Fruit fly (Drosophila melanogaster) whole organism, embryonic: ENCODE data around the gene ct.

Experiments
- C15 ChIP-seq: fragments of 200-800 bp; sonication (Bioruptor generic); IDR thresholded peaks from 3 replicates; pipeline ENCODE4 v1.3.6; 2022; ENCODE audit warnings: missing biosample characterization, missing genetic modification characterization
- CG10321 ChIP-seq: fragments of 200-800 bp; sonication (Bioruptor generic); IDR thresholded peaks from 2 replicates; pipeline ENCODE4 v1.3.6; 2022; ENCODE audit warnings: missing biosample characterization, missing genetic modification characterization
- CG11247 ChIP-seq: fragments of 200-800 bp; sonication (Bioruptor generic); IDR thresholded peaks from 2 replicates; pipeline ENCODE4 v1.3.6; 2022; ENCODE audit warnings: missing biosample characterization, missing genetic modification characterization
- CG12299 ChIP-seq: fragments of 200-800 bp; sonication (Bioruptor generic); optimal IDR thresholded peaks from 2 replicates; lab custom pipeline; 2018; ENCODE audit warnings: missing biosample characterization, mild to moderate bottlenecking, missing genetic modification characterization
- CG13775 ChIP-seq: fragments of 200-800 bp; sonication (Bioruptor generic); optimal IDR thresholded peaks from 3 replicates; lab custom pipeline; 2017; ENCODE audit warnings: missing biosample characterization, mild to moderate bottlenecking, missing genetic modification characterization
- CG14441 ChIP-seq: fragments of 200-800 bp; sonication (Bioruptor generic); IDR thresholded peaks from 2 replicates; pipeline ENCODE4 v1.3.6; 2022; ENCODE audit warnings: missing biosample characterization, missing genetic modification characterization
- CG14860 ChIP-seq: fragments of 200-800 bp; sonication (Bioruptor generic); IDR thresholded peaks from 3 replicates; pipeline ENCODE4 v1.3.6; 2022; ENCODE audit warnings: missing biosample characterization, missing genetic modification characterization; ENCODE audit not compliant: partially characterized antibody
- CG15073 ChIP-seq: fragments of 200-800 bp; sonication (Bioruptor generic); optimal IDR thresholded peaks from 2 replicates; lab custom pipeline; 2016; ENCODE audit warnings: missing biosample characterization, missing genetic modification characterization
- CG15514 ChIP-seq: fragments of 200-800 bp; sonication (Bioruptor generic); optimal IDR thresholded peaks from 3 replicates; lab custom pipeline; 2017; ENCODE audit warnings: missing biosample characterization, missing genetic modification characterization, mild to moderate bottlenecking, moderate library complexity, missing genetic modification reagents
- CG16779 ChIP-seq: fragments of 200-800 bp; sonication (Bioruptor generic); IDR thresholded peaks from 2 replicates; pipeline ENCODE4 v1.3.6; 2022; ENCODE audit warnings: missing biosample characterization, missing genetic modification characterization
- CG16813 ChIP-seq: fragments of 200-800 bp; sonication (Bioruptor generic); IDR thresholded peaks from 3 replicates; pipeline ENCODE4 v1.3.6; 2022; ENCODE audit warnings: missing biosample characterization, missing genetic modification characterization; ENCODE audit not compliant: partially characterized antibody
- CG18619 ChIP-seq: fragments of 200-800 bp; sonication (Bioruptor generic); optimal IDR thresholded peaks from 3 replicates; lab custom pipeline; 2017; ENCODE audit warnings: missing biosample characterization, mild to moderate bottlenecking, missing genetic modification characterization
- CG2199 ChIP-seq: fragments of 200-800 bp; sonication (Bioruptor generic); IDR thresholded peaks from 3 replicates; pipeline ENCODE4 v1.3.6; 2022; ENCODE audit warnings: missing biosample characterization, missing genetic modification characterization
- CG2875 ChIP-seq: fragments of 200-800 bp; sonication (Bioruptor generic); optimal IDR thresholded peaks from 2 replicates; lab custom pipeline; 2017; ENCODE audit warnings: missing biosample characterization, mild to moderate bottlenecking, missing genetic modification characterization, missing genetic modification reagents
- CG3847 ChIP-seq: fragments of 200-800 bp; sonication (Bioruptor generic); IDR thresholded peaks from 2 replicates; pipeline ENCODE4 v1.3.6; 2022; ENCODE audit warnings: missing biosample characterization, missing genetic modification characterization
- CG7839 ChIP-seq: fragments of 200-800 bp; sonication (Bioruptor generic); optimal IDR thresholded peaks from 3 replicates; lab custom pipeline; 2018; ENCODE audit warnings: missing biosample characterization, mild to moderate bottlenecking, missing genetic modification characterization, moderate library complexity
- CG8359 ChIP-seq: fragments of 200-800 bp; sonication (Bioruptor generic); optimal IDR thresholded peaks from 2 replicates; lab custom pipeline; 2017; ENCODE audit warnings: missing biosample characterization, mild to moderate bottlenecking, missing genetic modification characterization, borderline replicate concordance
- CG9876 ChIP-seq: fragments of 200-800 bp; sonication (Bioruptor generic); optimal IDR thresholded peaks from 2 replicates; lab custom pipeline; 2016; ENCODE audit warnings: missing biosample characterization, missing genetic modification characterization
- Dfd ChIP-seq, 2 experiments: fragments of >200 bp; optimal IDR thresholded peaks; 2 replicates each; lab custom pipeline; 2017; ENCODE audit warnings: missing biosample characterization in 2 of 2, missing genetic modification characterization in 2 of 2
- Ets97D ChIP-seq: fragments of 200-800 bp; sonication (Bioruptor generic); optimal IDR thresholded peaks from 3 replicates; lab custom pipeline; 2016; ENCODE audit warnings: missing biosample characterization, missing genetic modification characterization
- Fer2 ChIP-seq: fragments of 200-800 bp; sonication (Bioruptor generic); optimal IDR thresholded peaks from 2 replicates; lab custom pipeline; 2018; ENCODE audit warnings: missing biosample characterization, mild to moderate bottlenecking, missing genetic modification characterization, moderate library complexity
- GATAe ChIP-seq: fragments of 200-800 bp; sonication (Bioruptor generic); conservative IDR thresholded peaks from 2 replicates; pipeline ENCODE4 v1.3.6; 2022; ENCODE audit warnings: missing biosample characterization, missing genetic modification characterization
- H2.0 ChIP-seq: fragments of 200-800 bp; sonication (Bioruptor generic); IDR thresholded peaks from 2 replicates; pipeline ENCODE4 v1.3.6; 2022; ENCODE audit warnings: missing biosample characterization, missing genetic modification characterization
- HmgZ ChIP-seq: fragments of 200-800 bp; sonication (Bioruptor generic); optimal IDR thresholded peaks from 2 replicates; lab custom pipeline; 2018; ENCODE audit warnings: missing biosample characterization, mild to moderate bottlenecking, missing genetic modification characterization
- Lhr ChIP-seq: fragments of 200-800 bp; sonication (Bioruptor generic); optimal IDR thresholded peaks from 3 replicates; lab custom pipeline; 2017; ENCODE audit warnings: mild to moderate bottlenecking, missing biosample characterization, missing genetic modification reagents, missing genetic modification characterization
- Myb ChIP-seq: fragments of 200-800 bp; sonication (Bioruptor generic); optimal IDR thresholded peaks from 2 replicates; lab custom pipeline; 2016; ENCODE audit warnings: missing biosample characterization, missing genetic modification characterization
- Neu2 ChIP-seq: fragments of 200-800 bp; sonication (Bioruptor generic); optimal IDR thresholded peaks from 3 replicates; lab custom pipeline; 2016; ENCODE audit warnings: missing biosample characterization, missing genetic modification characterization, borderline replicate concordance
- Oli ChIP-seq: fragments of 200-800 bp; sonication (Bioruptor generic); optimal IDR thresholded peaks from 2 replicates; lab custom pipeline; 2018; ENCODE audit warnings: missing biosample characterization, mild to moderate bottlenecking, missing genetic modification characterization, moderate library complexity
- Ravus ChIP-seq: fragments of 200-800 bp; sonication (Bioruptor generic); IDR thresholded peaks from 2 replicates; pipeline ENCODE4 v1.3.6; 2022; ENCODE audit warnings: missing biosample characterization, missing genetic modification characterization
- TFAM ChIP-seq: fragments of 200-800 bp; sonication (Bioruptor generic); optimal IDR thresholded peaks from 2 replicates; lab custom pipeline; 2017; ENCODE audit warnings: missing biosample characterization, missing genetic modification characterization, inconsistent platforms
- Tbp ChIP-seq: fragments of >200 bp; optimal IDR thresholded peaks from 2 replicates; lab custom pipeline; 2018; ENCODE audit warnings: missing biosample characterization, missing genetic modification characterization
- Vsx1 ChIP-seq: fragments of 200-800 bp; sonication (Bioruptor generic); optimal IDR thresholded peaks from 2 replicates; lab custom pipeline; 2017; ENCODE audit warnings: missing biosample characterization, mild to moderate bottlenecking, missing genetic modification characterization, missing genetic modification reagents
- amos ChIP-seq: fragments of 200-800 bp; sonication (Bioruptor generic); IDR thresholded peaks from 2 replicates; pipeline ENCODE4 v1.3.6; 2022; ENCODE audit warnings: missing biosample characterization, missing genetic modification characterization; ENCODE audit not compliant: partially characterized antibody
- ash1 ChIP-seq: fragments of 200-800 bp; sonication (Bioruptor generic); optimal IDR thresholded peaks from 2 replicates; lab custom pipeline; 2018; ENCODE audit warnings: missing biosample characterization, mild to moderate bottlenecking, missing genetic modification characterization
- bsh ChIP-seq, 2 experiments: fragments of 200-800 bp; sonication (Bioruptor generic); optimal IDR thresholded peaks; 2 replicates each; lab custom pipeline; 2017 to 2018; ENCODE audit warnings: mild to moderate bottlenecking in 2 of 2, missing biosample characterization in 2 of 2, missing genetic modification characterization in 2 of 2, moderate library complexity in 1 of 2
- chn ChIP-seq: fragments of 200-800 bp; sonication (Bioruptor generic); optimal IDR thresholded peaks from 2 replicates; lab custom pipeline; 2016; ENCODE audit warnings: missing biosample characterization, missing genetic modification characterization
- ci ChIP-seq: fragments of 200-800 bp; sonication (Bioruptor generic); IDR thresholded peaks from 3 replicates; pipeline ENCODE4 v1.3.6; 2022; ENCODE audit warnings: missing biosample characterization, missing genetic modification characterization
- crp ChIP-seq, 2 experiments: fragments of 200-800 bp; sonication (Bioruptor generic); optimal IDR thresholded peaks; 2 replicates in 1 of 2; 3 replicates in 1 of 2; lab custom pipeline; 2017; ENCODE audit warnings: missing biosample characterization in 2 of 2, missing genetic modification characterization in 2 of 2, mild to moderate bottlenecking in 1 of 2, moderate library complexity in 1 of 2
- hkb ChIP-seq, 2 experiments: fragments of 200-800 bp in 1 of 2; fragments of >200 bp in 1 of 2; sonication (Bioruptor generic) in 1 of 2; IDR thresholded peaks in 1 of 2; optimal IDR thresholded peaks in 1 of 2; 2 replicates each; pipeline versions ENCODE4 v1.3.6 to Lab custom; 2017 to 2022; ENCODE audit warnings: missing biosample characterization in 1 of 2, missing genetic modification characterization in 1 of 2
- ind ChIP-seq: fragments of 200-800 bp; sonication (Bioruptor generic); optimal IDR thresholded peaks from 3 replicates; lab custom pipeline; 2016; ENCODE audit warnings: missing biosample characterization, missing genetic modification characterization
- jigr1 ChIP-seq: fragments of 200-800 bp; sonication (Bioruptor generic); IDR thresholded peaks from 3 replicates; pipeline ENCODE4 v1.3.6; 2022; ENCODE audit warnings: missing biosample characterization, missing genetic modification characterization
- onecut ChIP-seq: fragments of 200-800 bp; sonication (Bioruptor generic); IDR thresholded peaks from 2 replicates; pipeline ENCODE4 v1.3.6; 2022; ENCODE audit warnings: missing biosample characterization, missing genetic modification characterization
- otp ChIP-seq: fragments of 200-800 bp; sonication (Bioruptor generic); IDR thresholded peaks from 3 replicates; pipeline ENCODE4, ENCODE4 v1.3.6; 2022; ENCODE audit warnings: missing biosample characterization, missing genetic modification characterization
- pfk ChIP-seq: fragments of 200-800 bp; sonication (Bioruptor generic); optimal IDR thresholded peaks from 2 replicates; lab custom pipeline; 2018; ENCODE audit warnings: missing biosample characterization, mild to moderate bottlenecking, missing genetic modification characterization, moderate library complexity
- row ChIP-seq: fragments of 200-800 bp; sonication (Bioruptor generic); IDR thresholded peaks from 3 replicates; pipeline ENCODE4 v1.3.6; 2022; ENCODE audit warnings: missing biosample characterization, missing genetic modification characterization
- sd ChIP-seq: fragments of 200-800 bp; sonication (Bioruptor generic); optimal IDR thresholded peaks from 3 replicates; lab custom pipeline; 2018; ENCODE audit warnings: missing biosample characterization, mild to moderate bottlenecking, missing genetic modification characterization, moderate library complexity
- stwl ChIP-seq: fragments of 200-800 bp; sonication (Bioruptor generic); optimal IDR thresholded peaks from 3 replicates; lab custom pipeline; 2018; ENCODE audit warnings: missing biosample characterization, mild to moderate bottlenecking, missing genetic modification characterization, moderate library complexity
- tgo ChIP-seq: fragments of 200-800 bp; sonication (Bioruptor generic); IDR thresholded peaks from 3 replicates; pipeline ENCODE4 v1.3.6; 2022; ENCODE audit warnings: missing biosample characterization, missing genetic modification characterization
- yki ChIP-seq: fragments of >200 bp; optimal IDR thresholded peaks from 3 replicates; lab custom pipeline; 2018
- zen ChIP-seq: fragments of 200-800 bp; sonication (Bioruptor generic); optimal IDR thresholded peaks from 3 replicates; lab custom pipeline; 2018; ENCODE audit warnings: missing biosample characterization, mild to moderate bottlenecking, missing genetic modification characterization, moderate library complexity

ct gene

DNA sequence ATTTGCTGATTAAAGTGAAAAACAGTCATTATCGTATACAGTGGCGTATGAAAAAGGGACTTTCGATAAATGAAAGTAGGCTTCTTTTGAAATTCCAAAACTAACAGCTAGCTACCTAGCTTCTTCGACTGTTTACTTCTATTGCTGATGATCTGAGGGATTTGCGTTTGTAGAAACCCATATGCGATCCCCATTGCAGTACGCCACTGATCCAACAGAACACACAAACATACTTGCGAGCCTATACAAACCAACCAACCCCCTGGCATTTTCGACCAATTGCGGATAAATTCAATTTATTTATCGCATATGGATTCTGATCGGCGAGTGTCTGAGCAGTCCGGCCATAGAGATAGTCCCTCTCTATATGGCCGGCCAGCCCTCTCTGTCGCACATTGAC is 43.4 kb downstream of the ct start (continued):
- TF ChIP-seq Tbp (GFP tag; lab: Kevin White, UChicago) = no peak
- peak; percentile 70 for TF ChIP-seq ind (GFP tag; lab: Kevin White, UChicago)
- peak in 1 of 2 experiments; percentile 61 for TF ChIP-seq bsh (GFP tag; optimal IDR thresholded peaks at IDR 0.05; lab: Kevin White, UChicago)
- no peak for TF ChIP-seq Ets97D (GFP tag; lab: Kevin White, UChicago)
- TF ChIP-seq Neu2 (GFP tag; lab: Kevin White, UChicago) = no peak
- TF ChIP-seq CG16813 (GFP tag; lab: Robert Waterston, UW) = no peak
- peak; percentile 74 for TF ChIP-seq Oli (tag; lab: Kevin White, UChicago)
- TF ChIP-seq CG2199 (GFP tag; lab: Robert Waterston, UW) = 0 out of 3 replicates have a peak, but pooled peaks have one; percentile 66
- no peak for TF ChIP-seq stwl
- TF ChIP-seq yki (lab: Kevin White, UChicago) = no peak
- peak; percentile 41 for TF ChIP-seq Myb (GFP tag; lab: Kevin White, UChicago)
- TF ChIP-seq tgo (GFP tag; lab: Robert Waterston, UW) = peak; percentile 63
- TF ChIP-seq CG12299 (tag; lab: Kevin White, UChicago) = peak; percentile 27
- peak; percentile 51 for TF ChIP-seq CG18619 (GFP tag; lab: Kevin White, UChicago)
- TF ChIP-seq TFAM (GFP tag; lab: Kevin White, UChicago) = no peak
- TF ChIP-seq CG2875 (GFP tag; lab: Kevin White, UChicago) = peak; percentile 16
- peak; percentile 71 for TF ChIP-seq CG7839 (tag; lab: Kevin White, UChicago)
- TF ChIP-seq Lhr (GFP tag; lab: Kevin White, UChicago) = no peak
- no peak; the same call in 1 of the 2 replicates for TF ChIP-seq onecut
- peak; percentile 88 for TF ChIP-seq row (GFP tag; lab: Robert Waterston, UW)
- no peak for TF ChIP-seq CG14860 (GFP tag; lab: Robert Waterston, UW)
- TF ChIP-seq CG10321 = peak; percentile 55
- no peak for TF ChIP-seq CG15073 (GFP tag; lab: Kevin White, UChicago)
- TF ChIP-seq Dfd (GFP tag; optimal IDR thresholded peaks at IDR 0.05; lab: Kevin White, UChicago) = no peak
- no peak for TF ChIP-seq pfk (GFP tag; lab: Kevin White, UChicago)
- no peak for TF ChIP-seq hkb (optimal IDR thresholded peaks at IDR 0.05; lab: Kevin White, UChicago)
- peak; percentile 71 for TF ChIP-seq hkb (GFP tag; IDR thresholded peaks at IDR 0.05; lab: Robert Waterston, UW)
- no peak for TF ChIP-seq CG16779
- TF ChIP-seq CG3847 (GFP tag; lab: Robert Waterston, UW) = peak; percentile 64
- peak; percentile 15 for TF ChIP-seq Fer2 (tag; lab: Kevin White, UChicago)
- TF ChIP-seq ci (GFP tag; lab: Robert Waterston, UW) = peak; percentile 87
- TF ChIP-seq jigr1 (GFP tag; lab: Robert Waterston, UW) = no peak
- TF ChIP-seq GATAe = peak; percentile 72; the same call in 1 of the 2 replicates
- peak; percentile 63 for TF ChIP-seq HmgZ (tag; lab: Kevin White, UChicago)
- peak; percentile 43 for TF ChIP-seq chn (GFP tag; lab: Kevin White, UChicago)
- TF ChIP-seq otp (GFP tag; lab: Robert Waterston, UW) = peak; percentile 62; the same call in 1 of the 3 replicates
- TF ChIP-seq CG11247 = no peak; the same call in 1 of the 2 replicates
- TF ChIP-seq amos (GFP tag; lab: Robert Waterston, UW) = no peak
- TF ChIP-seq H2.0 = peak; percentile 82
- TF ChIP-seq Vsx1 (GFP tag; lab: Kevin White, UChicago) = no peak
- no peak for TF ChIP-seq ash1
- TF ChIP-seq CG13775 (GFP tag; lab: Kevin White, UChicago) = peak; percentile 27
- peak; percentile 33 for TF ChIP-seq Ravus (GFP tag; lab: Robert Waterston, UW)
- peak; percentile 19 for TF ChIP-seq CG9876
- TF ChIP-seq CG8359 (GFP tag; lab: Kevin White, UChicago) = no peak
- peak; percentile 4 for TF ChIP-seq sd
- no peak for TF ChIP-seq crp (GFP tag; optimal IDR thresholded peaks at IDR 0.05; lab: Kevin White, UChicago)
- peak; percentile 63 for TF ChIP-seq zen (tag; lab: Kevin White, UChicago)
- no peak for TF ChIP-seq CG15514
- TF ChIP-seq C15 (GFP tag; lab: Robert Waterston, UW) = 0 out of 3 replicates have a peak, but pooled peaks have one; percentile 38
- peak; percentile 79 for TF ChIP-seq CG14441 (GFP tag; lab: Robert Waterston, UW)
